Fruit fly (Drosophila melanogaster) whole organism, embryonic: Measurements from ENCODE around the gene NaPi-III.
A peak's percentile ranks its signal among the peaks of the same experiment; 100 is the strongest.

Experiments
- Aef1 ChIP-seq: fragments of 200-800 bp; sonication (Bioruptor generic); IDR thresholded peaks from 3 replicates; pipeline ENCODE4 v1.3.6; 2022; ENCODE audit warnings: missing biosample characterization, missing genetic modification characterization
- C15 ChIP-seq: fragments of 200-800 bp; sonication (Bioruptor generic); IDR thresholded peaks from 3 replicates; pipeline ENCODE4 v1.3.6; 2022; ENCODE audit warnings: missing biosample characterization, missing genetic modification characterization
- CG10366 ChIP-seq: fragments of 200-800 bp; sonication (Bioruptor generic); IDR thresholded peaks from 2 replicates; pipeline ENCODE4 v1.3.6; 2022; ENCODE audit warnings: missing biosample characterization, missing genetic modification characterization
- CG10462 ChIP-seq: fragments of 200-800 bp; sonication (Bioruptor generic); optimal IDR thresholded peaks from 2 replicates; lab custom pipeline; 2016; ENCODE audit warnings: missing biosample characterization, missing genetic modification characterization
- CG10654 ChIP-seq: fragments of 200-800 bp; sonication (Bioruptor generic); optimal IDR thresholded peaks from 2 replicates; lab custom pipeline; 2016; ENCODE audit warnings: missing biosample characterization, missing genetic modification characterization
- CG11560 ChIP-seq: fragments of 200-800 bp; sonication (Bioruptor generic); IDR thresholded peaks from 3 replicates; pipeline ENCODE4 v1.3.6; 2022; ENCODE audit warnings: missing biosample characterization, missing genetic modification characterization
- CG12236 ChIP-seq: fragments of 200-800 bp; sonication (Bioruptor generic); optimal IDR thresholded peaks from 2 replicates; lab custom pipeline; 2016; ENCODE audit warnings: missing biosample characterization, missing genetic modification characterization
- CG13296 ChIP-seq: fragments of 200-800 bp; sonication (Bioruptor generic); optimal IDR thresholded peaks from 3 replicates; lab custom pipeline; 2018; ENCODE audit warnings: missing biosample characterization, mild to moderate bottlenecking, missing genetic modification characterization
- CG13775 ChIP-seq: fragments of 200-800 bp; sonication (Bioruptor generic); optimal IDR thresholded peaks from 3 replicates; lab custom pipeline; 2017; ENCODE audit warnings: missing biosample characterization, mild to moderate bottlenecking, missing genetic modification characterization
- CG16813 ChIP-seq: fragments of 200-800 bp; sonication (Bioruptor generic); IDR thresholded peaks from 3 replicates; pipeline ENCODE4 v1.3.6; 2022; ENCODE audit warnings: missing biosample characterization, missing genetic modification characterization; ENCODE audit not compliant: partially characterized antibody
- CG16863 ChIP-seq: fragments of 200-800 bp; sonication (Bioruptor generic); optimal IDR thresholded peaks from 3 replicates; lab custom pipeline; 2016; ENCODE audit warnings: missing biosample characterization, missing genetic modification characterization
- CG17612 ChIP-seq: fragments of 200-800 bp; sonication (Bioruptor generic); IDR thresholded peaks from 2 replicates; pipeline ENCODE4 v1.3.6; 2022; ENCODE audit warnings: missing biosample characterization, missing genetic modification characterization
- CG1792 ChIP-seq: fragments of 200-800 bp; sonication (Bioruptor generic); optimal IDR thresholded peaks from 2 replicates; lab custom pipeline; 2016; ENCODE audit warnings: missing biosample characterization, missing genetic modification characterization
- CG18599 ChIP-seq: fragments of 200-800 bp; sonication (Bioruptor generic); optimal IDR thresholded peaks from 3 replicates; lab custom pipeline; 2017; ENCODE audit warnings: missing biosample characterization, missing genetic modification characterization, mild to moderate bottlenecking, moderate library complexity, missing genetic modification reagents
- CG18619 ChIP-seq: fragments of 200-800 bp; sonication (Bioruptor generic); optimal IDR thresholded peaks from 3 replicates; lab custom pipeline; 2017; ENCODE audit warnings: missing biosample characterization, mild to moderate bottlenecking, missing genetic modification characterization
- CG2678 ChIP-seq: fragments of 200-800 bp; sonication (Bioruptor generic); optimal IDR thresholded peaks from 3 replicates; lab custom pipeline; 2019; ENCODE audit warnings: missing biosample characterization, mild to moderate bottlenecking, missing genetic modification characterization, moderate library complexity
- CG2889 ChIP-seq: fragments of 200-800 bp; sonication (Bioruptor generic); IDR thresholded peaks from 3 replicates; pipeline ENCODE4 v1.3.6; 2022; ENCODE audit warnings: missing biosample characterization, missing genetic modification characterization
- CG32767 ChIP-seq: fragments of 200-800 bp; sonication (Bioruptor generic); IDR thresholded peaks from 2 replicates; pipeline ENCODE4 v1.3.6; 2022; ENCODE audit warnings: missing biosample characterization, missing genetic modification characterization
- CG3281 ChIP-seq: fragments of 200-800 bp; sonication (Bioruptor generic); optimal IDR thresholded peaks from 3 replicates; lab custom pipeline; 2017; ENCODE audit warnings: missing biosample characterization, mild to moderate bottlenecking, missing genetic modification characterization
- CG3847 ChIP-seq: fragments of 200-800 bp; sonication (Bioruptor generic); IDR thresholded peaks from 2 replicates; pipeline ENCODE4 v1.3.6; 2022; ENCODE audit warnings: missing biosample characterization, missing genetic modification characterization
- CG7556 ChIP-seq: fragments of 200-800 bp; sonication (Bioruptor generic); optimal IDR thresholded peaks from 2 replicates; lab custom pipeline; 2017; ENCODE audit warnings: missing biosample characterization, mild to moderate bottlenecking, missing genetic modification characterization
- CG7928 ChIP-seq: fragments of 200-800 bp; sonication (Bioruptor generic); optimal IDR thresholded peaks from 2 replicates; lab custom pipeline; 2017; ENCODE audit warnings: missing biosample characterization, mild to moderate bottlenecking, missing genetic modification characterization
- CG8388 ChIP-seq: fragments of 200-800 bp; sonication (Bioruptor generic); optimal IDR thresholded peaks from 2 replicates; lab custom pipeline; 2019; ENCODE audit warnings: missing biosample characterization, mild to moderate bottlenecking, missing genetic modification characterization, moderate library complexity
- CG9932 ChIP-seq: fragments of 200-800 bp; sonication (Bioruptor generic); IDR thresholded peaks from 2 replicates; pipeline ENCODE4 v1.3.6; 2022; ENCODE audit warnings: missing biosample characterization, missing genetic modification characterization
- E2f1 ChIP-seq: fragments of 200-800 bp; sonication (Bioruptor generic); IDR thresholded peaks from 2 replicates; pipeline ENCODE4 v1.3.6; 2022; ENCODE audit warnings: missing biosample characterization, missing genetic modification characterization
- MTF-1 ChIP-seq: fragments of 200-800 bp; sonication (Bioruptor generic); optimal IDR thresholded peaks from 2 replicates; lab custom pipeline; 2018; ENCODE audit warnings: missing biosample characterization, mild to moderate bottlenecking, missing genetic modification characterization, borderline replicate concordance
- NK7.1 ChIP-seq: fragments of 200-800 bp; sonication (Bioruptor generic); optimal IDR thresholded peaks from 3 replicates; lab custom pipeline; 2016; ENCODE audit warnings: missing biosample characterization, missing genetic modification characterization
- Nf-YB ChIP-seq: fragments of 200-800 bp; sonication (Bioruptor generic); optimal IDR thresholded peaks from 3 replicates; lab custom pipeline; 2019; ENCODE audit warnings: missing biosample characterization, mild to moderate bottlenecking, missing genetic modification characterization, moderate library complexity
- Optix ChIP-seq: fragments of 200-800 bp; sonication (Bioruptor generic); IDR thresholded peaks from 3 replicates; pipeline ENCODE4 v1.3.6; 2022; ENCODE audit warnings: missing biosample characterization, missing genetic modification characterization
- Trl ChIP-seq, 3 experiments: fragments of >200 bp in 2 of 3; fragments of 200-800 bp in 1 of 3; sonication (Bioruptor generic) in 1 of 3; optimal IDR thresholded peaks; 2 replicates in 1 of 3; 3 replicates in 2 of 3; lab custom pipeline; 2016 to 2017; ENCODE audit warnings: missing biosample characterization in 1 of 3, missing genetic modification characterization in 1 of 3
- Vsx1 ChIP-seq: fragments of 200-800 bp; sonication (Bioruptor generic); optimal IDR thresholded peaks from 2 replicates; lab custom pipeline; 2017; ENCODE audit warnings: missing biosample characterization, mild to moderate bottlenecking, missing genetic modification characterization, missing genetic modification reagents
- bsh ChIP-seq, 2 experiments: fragments of 200-800 bp; sonication (Bioruptor generic); optimal IDR thresholded peaks; 2 replicates each; lab custom pipeline; 2017 to 2018; ENCODE audit warnings: mild to moderate bottlenecking in 2 of 2, missing biosample characterization in 2 of 2, missing genetic modification characterization in 2 of 2, moderate library complexity in 1 of 2
- cwo ChIP-seq: fragments of 200-800 bp; sonication (Bioruptor generic); optimal IDR thresholded peaks from 3 replicates; lab custom pipeline; 2017; ENCODE audit warnings: missing biosample characterization, missing genetic modification characterization, mild to moderate bottlenecking, moderate library complexity, missing genetic modification reagents
- dpn ChIP-seq, 2 experiments: fragments of 200-800 bp; sonication (Bioruptor generic); optimal IDR thresholded peaks; 3 replicates each; lab custom pipeline; 2016; ENCODE audit warnings: missing biosample characterization in 2 of 2, missing genetic modification characterization in 2 of 2
- esg ChIP-seq: fragments of 200-800 bp; sonication (Bioruptor generic); conservative IDR thresholded peaks from 2 replicates; pipeline ENCODE4 v1.3.6; 2022; ENCODE audit warnings: missing biosample characterization, missing genetic modification characterization
- hb ChIP-seq: fragments of 200-800 bp; sonication (Bioruptor generic); IDR thresholded peaks from 3 replicates; pipeline ENCODE4 v1.3.6; 2022; ENCODE audit warnings: missing biosample characterization, missing genetic modification characterization; ENCODE audit not compliant: partially characterized antibody
- ind ChIP-seq: fragments of 200-800 bp; sonication (Bioruptor generic); optimal IDR thresholded peaks from 3 replicates; lab custom pipeline; 2016; ENCODE audit warnings: missing biosample characterization, missing genetic modification characterization
- kah ChIP-seq: fragments of 200-800 bp; sonication (Bioruptor generic); optimal IDR thresholded peaks from 2 replicates; lab custom pipeline; 2018; ENCODE audit warnings: missing biosample characterization, mild to moderate bottlenecking, missing genetic modification characterization
- lmd ChIP-seq: fragments of 200-800 bp; sonication (Bioruptor generic); IDR thresholded peaks from 2 replicates; pipeline ENCODE4 v1.3.6; 2022; ENCODE audit warnings: missing biosample characterization, missing genetic modification characterization
- mld ChIP-seq: fragments of 200-800 bp; sonication (Bioruptor generic); IDR thresholded peaks from 3 replicates; pipeline ENCODE4 v1.3.6; 2022; ENCODE audit warnings: missing biosample characterization, missing genetic modification characterization; ENCODE audit not compliant: partially characterized antibody
- nerfin-1 ChIP-seq: fragments of 200-800 bp; sonication (Bioruptor generic); optimal IDR thresholded peaks from 3 replicates; lab custom pipeline; 2019; ENCODE audit warnings: missing biosample characterization, mild to moderate bottlenecking, missing genetic modification characterization, moderate library complexity
- run ChIP-seq: fragments of 200-800 bp; sonication (Bioruptor generic); optimal IDR thresholded peaks from 3 replicates; lab custom pipeline; 2018; ENCODE audit warnings: missing biosample characterization, mild to moderate bottlenecking, missing genetic modification characterization
- sens-2 ChIP-seq: fragments of 200-800 bp; sonication (Bioruptor generic); IDR thresholded peaks from 2 replicates; pipeline ENCODE4 v1.3.6; 2022; ENCODE audit warnings: missing biosample characterization, missing genetic modification characterization
- shn ChIP-seq: fragments of 200-800 bp; sonication (Bioruptor generic); optimal IDR thresholded peaks from 3 replicates; lab custom pipeline; 2016; ENCODE audit warnings: missing biosample characterization, missing genetic modification characterization
- tin ChIP-seq: fragments of 200-800 bp; sonication (Bioruptor generic); optimal IDR thresholded peaks from 3 replicates; lab custom pipeline; 2016; ENCODE audit warnings: missing biosample characterization, missing genetic modification characterization
- toy ChIP-seq: fragments of 200-800 bp; sonication (Bioruptor generic); IDR thresholded peaks from 2 replicates; pipeline ENCODE4 v1.3.6; 2022; ENCODE audit warnings: missing biosample characterization, missing genetic modification characterization
- twi ChIP-seq: fragments of 200-800 bp; optimal IDR thresholded peaks from 2 replicates; lab custom pipeline; 2019; ENCODE audit warnings: missing biosample characterization, mild to moderate bottlenecking, missing genetic modification characterization, moderate library complexity
- vnd ChIP-seq: fragments of 200-800 bp; sonication (Bioruptor generic); IDR thresholded peaks from 3 replicates; pipeline ENCODE4 v1.3.6; 2022; ENCODE audit warnings: missing biosample characterization, missing genetic modification characterization; ENCODE audit not compliant: partially characterized antibody

The NaPi-III gene

dm6 chr3L:11148478-11149251 lies 25.5 kb downstream of the NaPi-III start (continued):
- TF ChIP-seq CG2678 (tag; lab: Kevin White, UChicago) (peak; percentile 65), C15 (GFP tag; lab: Robert Waterston, UW) (no peak), NK7.1 (GFP tag; lab: Kevin White, UChicago) (no peak), CG11560 (no peak), CG7928 (GFP tag; lab: Kevin White, UChicago) (no peak), CG1792 (no peak), mld (GFP tag; lab: Robert Waterston, UW) (no peak), twi (tag; lab: Kevin White, UChicago) (no peak), CG7556 (GFP tag; lab: Kevin White, UChicago) (peak; percentile 24), ind (GFP tag; lab: Kevin White, UChicago) (peak; percentile 49), CG10366 (peak; percentile 26; the same call in 1 of the 2 replicates), shn (GFP tag; lab: Kevin White, UChicago) (no peak), nerfin-1 (tag; lab: Kevin White, UChicago) (no peak), CG18619 (GFP tag; lab: Kevin White, UChicago) (peak; percentile 3), Optix (GFP tag; lab: Robert Waterston, UW) (no peak), sens-2 (GFP tag; lab: Robert Waterston, UW) (no peak), CG8388 (GFP tag; lab: Kevin White, UChicago) (peak; percentile 55), run (tag; lab: Kevin White, UChicago) (no peak), CG10462 (no peak), cwo (peak; percentile 24), lmd (GFP tag; lab: Robert Waterston, UW) (peak; percentile 47; the same call in 1 of the 2 replicates), CG16813 (no peak), CG12236 (GFP tag; lab: Kevin White, UChicago) (no peak), kah (GFP tag; lab: Kevin White, UChicago) (no peak), CG10654 (GFP tag; lab: Kevin White, UChicago) (peak; percentile 25), CG13296 (GFP tag; lab: Kevin White, UChicago) (no peak), dpn (GFP tag; optimal IDR thresholded peaks at IDR 0.05; lab: Kevin White, UChicago) (peak in 1 of 2 experiments; percentile 19), CG13775 (no peak), CG18599 (GFP tag; lab: Kevin White, UChicago) (peak; percentile 48), CG32767 (GFP tag; lab: Robert Waterston, UW) (peak; percentile 39; the same call in 1 of the 2 replicates), Nf-YB (no peak), CG9932 (GFP tag; lab: Robert Waterston, UW) (no peak), Vsx1 (GFP tag; lab: Kevin White, UChicago) (no peak), E2f1 (0 out of 2 replicates have a peak, but pooled peaks have one; percentile 26), tin (peak; percentile 25), toy (GFP tag; lab: Robert Waterston, UW) (no peak), CG16863 (peak; percentile 23), Aef1 (GFP tag; lab: Robert Waterston, UW) (no peak), MTF-1 (peak; percentile 2), CG17612 (GFP tag; lab: Robert Waterston, UW) (no peak), CG3281 (GFP tag; lab: Kevin White, UChicago) (peak; percentile 29), CG3847 (GFP tag; lab: Robert Waterston, UW) (0 out of 2 replicates have a peak, but pooled peaks have one; percentile 14), vnd (GFP tag; lab: Robert Waterston, UW) (no peak), hb (GFP tag; lab: Robert Waterston, UW) (no peak), bsh (GFP tag; optimal IDR thresholded peaks at IDR 0.05; lab: Kevin White, UChicago) (peak; percentile 64 to 80), esg (peak; percentile 16; the same call in 1 of the 2 replicates), CG2889 (GFP tag; lab: Robert Waterston, UW) (no peak), Trl (optimal IDR thresholded peaks at IDR 0.05; lab: Kevin White, UChicago) (no peak), Trl (GFP tag; optimal IDR thresholded peaks at IDR 0.05; lab: Kevin White, UChicago) (no peak)
